Worm (Caenorhabditis elegans) whole organism, late embryonic: ENCODE results near the gene F20A1.2.

ENCODE experiments used
- C08G9.2 ChIP-seq: sonication (generic microtip); optimal IDR thresholded peaks from 2 replicates; lab custom pipeline; 2016; ENCODE audit warnings: mild to moderate bottlenecking, missing genetic modification characterization, moderate library complexity, missing compliant biosample characterization
- C38D4.7 ChIP-seq: fragments of 200-800 bp; sonication (Bioruptor generic); optimal IDR thresholded peaks from 2 replicates; lab custom pipeline; 2018; ENCODE audit warnings: mild to moderate bottlenecking, missing genetic modification characterization, moderate library complexity, missing compliant biosample characterization
- T23F11.4 ChIP-seq: fragments of 200-800 bp; sonication (Bioruptor generic); optimal IDR thresholded peaks from 2 replicates; lab custom pipeline; 2018; ENCODE audit warnings: mild to moderate bottlenecking, missing genetic modification characterization, missing compliant biosample characterization
- Y22D7AL.16 ChIP-seq: sonication (generic microtip); optimal IDR thresholded peaks from 2 replicates; lab custom pipeline; 2016; ENCODE audit warnings: missing genetic modification characterization, missing compliant biosample characterization
- ama-1 ChIP-seq: fragments of 150-350 bp; optimal IDR thresholded peaks from 2 replicates; lab custom pipeline; 2014
- ceh-14 ChIP-seq: sonication (generic microtip); optimal IDR thresholded peaks from 2 replicates; lab custom pipeline; 2016; ENCODE audit warnings: missing genotype, missing genetic modification characterization, missing compliant biosample characterization
- ceh-31 ChIP-seq: sonication (generic microtip); optimal IDR thresholded peaks from 2 replicates; lab custom pipeline; 2016; ENCODE audit warnings: missing genetic modification characterization, missing compliant biosample characterization
- ceh-45 ChIP-seq: fragments of 200-800 bp; sonication (Bioruptor generic); IDR thresholded peaks from 2 replicates; pipeline ENCODE4 v1.3.6; 2022; ENCODE audit warnings: missing genetic modification reagents, missing genetic modification characterization, missing compliant biosample characterization
- ceh-6 ChIP-seq: fragments of 200-800 bp; sonication (Bioruptor generic); optimal IDR thresholded peaks from 2 replicates; lab custom pipeline; 2018; ENCODE audit warnings: mild to moderate bottlenecking, missing genetic modification characterization, missing compliant biosample characterization
- dmd-4 ChIP-seq: sonication (generic microtip); optimal IDR thresholded peaks from 2 replicates; lab custom pipeline; 2016; ENCODE audit warnings: borderline replicate concordance, missing genetic modification characterization, missing compliant biosample characterization
- dve-1 ChIP-seq: sonication (generic microtip); optimal IDR thresholded peaks from 2 replicates; lab custom pipeline; 2017; ENCODE audit warnings: antibody characterized with exemption, mild to moderate bottlenecking, missing genetic modification characterization, missing compliant biosample characterization
- elt-4 ChIP-seq: sonication (generic microtip); optimal IDR thresholded peaks from 2 replicates; lab custom pipeline; 2016; ENCODE audit warnings: missing genetic modification characterization, missing compliant biosample characterization
- ets-4 ChIP-seq: sonication (generic microtip); optimal IDR thresholded peaks from 2 replicates; lab custom pipeline; 2016; ENCODE audit warnings: missing genetic modification characterization, missing compliant biosample characterization
- eyg-1 ChIP-seq: sonication (generic microtip); optimal IDR thresholded peaks from 2 replicates; lab custom pipeline; 2016; ENCODE audit warnings: missing genotype, missing genetic modification characterization, missing compliant biosample characterization
- fax-1 ChIP-seq: sonication (generic microtip); optimal IDR thresholded peaks from 2 replicates; lab custom pipeline; 2016; ENCODE audit warnings: missing genotype, missing genetic modification characterization, missing compliant biosample characterization
- gmeb-2 ChIP-seq: sonication (generic microtip); optimal IDR thresholded peaks from 2 replicates; lab custom pipeline; 2016; ENCODE audit warnings: missing genetic modification characterization, inconsistent platforms, missing compliant biosample characterization
- hlh-13 ChIP-seq: fragments of 200-800 bp; sonication (Bioruptor generic); optimal IDR thresholded peaks from 2 replicates; lab custom pipeline; 2018; ENCODE audit warnings: mild to moderate bottlenecking, missing genetic modification characterization, missing compliant biosample characterization
- hlh-30 ChIP-seq: sonication (generic microtip); optimal IDR thresholded peaks from 2 replicates; lab custom pipeline; 2017; ENCODE audit warnings: antibody characterized with exemption, missing genetic modification characterization, missing compliant biosample characterization; ENCODE audit not compliant: insufficient read depth
- lim-6 ChIP-seq: sonication (generic microtip); optimal IDR thresholded peaks from 2 replicates; lab custom pipeline; 2016; ENCODE audit warnings: missing genetic modification characterization, missing compliant biosample characterization
- madf-2 ChIP-seq: sonication (generic microtip); optimal IDR thresholded peaks from 2 replicates; lab custom pipeline; 2017; ENCODE audit warnings: missing genetic modification characterization, missing compliant biosample characterization
- mec-3 ChIP-seq: sonication (generic microtip); optimal IDR thresholded peaks from 2 replicates; lab custom pipeline; 2016; ENCODE audit warnings: borderline replicate concordance, missing genetic modification characterization, missing compliant biosample characterization
- nfya-1 ChIP-seq: sonication (generic microtip); optimal IDR thresholded peaks from 2 replicates; lab custom pipeline; 2017; ENCODE audit warnings: missing genetic modification characterization, mild to moderate bottlenecking, missing compliant biosample characterization, antibody characterized with exemption, moderate library complexity
- nhr-232 ChIP-seq: sonication (generic microtip); optimal IDR thresholded peaks from 2 replicates; lab custom pipeline; 2016; ENCODE audit warnings: missing genetic modification characterization, missing compliant biosample characterization
- npax-4 ChIP-seq: sonication (generic microtip); optimal IDR thresholded peaks from 2 replicates; lab custom pipeline; 2016; ENCODE audit warnings: missing genetic modification characterization, missing compliant biosample characterization
- odd-2 ChIP-seq: sonication (generic microtip); optimal IDR thresholded peaks from 2 replicates; lab custom pipeline; 2017; ENCODE audit warnings: antibody characterized with exemption, mild to moderate bottlenecking, missing genetic modification characterization, missing compliant biosample characterization
- pat-9 ChIP-seq: fragments of 200-800 bp; sonication (Bioruptor generic); optimal IDR thresholded peaks from 2 replicates; lab custom pipeline; 2018; ENCODE audit warnings: mild to moderate bottlenecking, missing genetic modification characterization, moderate library complexity, missing compliant biosample characterization
- pha-2 ChIP-seq: sonication (generic microtip); optimal IDR thresholded peaks from 2 replicates; lab custom pipeline; 2017; ENCODE audit warnings: mild to moderate bottlenecking, missing genetic modification characterization, missing compliant biosample characterization
- pha-4 ChIP-seq: fragments of 150-350 bp; optimal IDR thresholded peaks from 2 replicates; lab custom pipeline; 2018; ENCODE audit warnings: missing biosample characterization, missing genetic modification reagents, missing genetic modification characterization
- pros-1 ChIP-seq: fragments of 150-350 bp; optimal IDR thresholded peaks from 2 replicates; lab custom pipeline; 2014; ENCODE audit warnings: missing biosample characterization, missing genetic modification reagents, missing genetic modification characterization
- ref-2 ChIP-seq: sonication (generic microtip); optimal IDR thresholded peaks from 2 replicates; lab custom pipeline; 2016; ENCODE audit warnings: missing genetic modification characterization, missing compliant biosample characterization
- rnt-1 ChIP-seq: sonication (generic microtip); optimal IDR thresholded peaks from 2 replicates; lab custom pipeline; 2016; ENCODE audit warnings: missing genetic modification characterization, missing compliant biosample characterization
- sox-2 ChIP-seq: fragments of 200-800 bp; sonication (Bioruptor generic); IDR thresholded peaks from 2 replicates; pipeline ENCODE4 v1.3.6; 2022; ENCODE audit warnings: missing genetic modification reagents, missing genetic modification characterization, missing compliant biosample characterization
- sox-4 ChIP-seq: sonication (generic microtip); optimal IDR thresholded peaks from 2 replicates; lab custom pipeline; 2017; ENCODE audit warnings: mild to moderate bottlenecking, missing genetic modification characterization, inconsistent platforms, missing compliant biosample characterization
- syd-9 ChIP-seq: sonication (generic microtip); optimal IDR thresholded peaks from 2 replicates; lab custom pipeline; 2016; ENCODE audit warnings: mild to moderate bottlenecking, missing genetic modification characterization, moderate library complexity, missing compliant biosample characterization
- tbx-2 ChIP-seq: sonication (generic microtip); optimal IDR thresholded peaks from 2 replicates; lab custom pipeline; 2016; ENCODE audit warnings: missing genetic modification characterization, missing compliant biosample characterization
- tbx-7 ChIP-seq: sonication (generic microtip); optimal IDR thresholded peaks from 2 replicates; lab custom pipeline; 2016; ENCODE audit warnings: missing genotype, missing genetic modification characterization, missing compliant biosample characterization
- unc-86 ChIP-seq: sonication (generic microtip); optimal IDR thresholded peaks from 2 replicates; lab custom pipeline; 2016; ENCODE audit warnings: missing genetic modification characterization, missing compliant biosample characterization
- zip-5 ChIP-seq: sonication (generic microtip); optimal IDR thresholded peaks from 2 replicates; lab custom pipeline; 2016; ENCODE audit warnings: missing genetic modification characterization, missing compliant biosample characterization

F20A1.2 gene

DNA sequence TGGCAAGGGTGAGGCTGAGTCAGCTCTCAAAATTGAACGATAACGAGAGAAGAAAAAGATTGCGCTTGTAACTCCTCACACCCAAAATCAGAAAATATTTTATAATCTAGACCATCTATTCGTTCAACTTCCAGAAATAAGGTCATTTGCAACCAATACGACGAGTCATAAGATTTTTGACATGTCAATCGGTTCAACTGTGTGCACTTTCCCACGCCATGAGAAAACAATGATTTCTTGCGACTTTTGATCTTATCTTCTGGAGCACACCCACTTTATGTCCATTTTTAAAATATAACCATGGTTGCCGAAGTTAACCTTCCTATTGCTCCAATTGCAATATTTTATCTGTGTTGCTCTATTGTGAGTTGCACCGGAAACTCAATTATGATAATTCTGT lies 29.0 kb upstream of the F20A1.2 start, which contains the start of gene srsx-32:
srsx-32 (plus strand) TSS at position 301 of the 400 bp plus-strand sequence.
- TF ChIP-seq unc-86 (no peak), sox-2 (GFP tag; lab: Robert Waterston, UW) (no peak), zip-5 (tag; lab: Kevin White, UChicago) (no peak), Y22D7AL.16 (tag; lab: Kevin White, UChicago) (no peak), pha-4 (no peak), ets-4 (tag; lab: Kevin White, UChicago) (no peak), ama-1 (lab: Kevin White, UChicago) (no peak), npax-4 (tag; lab: Kevin White, UChicago) (no peak), ceh-31 (tag; lab: Kevin White, UChicago) (no peak), rnt-1 (tag; lab: Kevin White, UChicago) (no peak), dmd-4 (tag; lab: Kevin White, UChicago) (no peak), gmeb-2 (tag; lab: Kevin White, UChicago) (no peak), nfya-1 (tag; lab: Kevin White, UChicago) (no peak), mec-3 (tag; lab: Kevin White, UChicago) (no peak), odd-2 (tag; lab: Kevin White, UChicago) (no peak), lim-6 (tag; lab: Kevin White, UChicago) (no peak), sox-4 (tag; lab: Kevin White, UChicago) (no peak)

DNA sequence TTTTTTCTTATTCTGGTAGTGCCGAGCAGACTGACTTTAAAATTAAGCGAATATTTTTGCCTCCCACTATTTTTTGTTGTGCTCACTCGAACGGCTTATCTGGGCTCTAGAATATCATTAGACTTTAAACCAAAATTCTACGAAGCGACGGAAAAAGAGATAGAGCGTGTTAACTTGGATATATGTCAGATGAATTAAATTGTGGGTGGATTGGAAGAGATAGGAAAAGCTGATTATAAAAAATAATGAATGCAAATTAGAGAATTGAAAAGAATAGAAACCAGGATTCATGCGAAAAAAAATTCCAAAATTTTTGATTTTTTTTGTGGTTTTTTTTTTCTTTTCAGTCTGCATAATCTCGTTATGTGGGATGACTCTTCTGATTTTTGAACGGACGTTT lies 24.3 kb upstream of the F20A1.2 start, which contains the start of gene F20A1.4:
F20A1.4 (minus strand) TSS at position 101 of the 400 bp plus-strand sequence.
- TF ChIP-seq zip-5 (tag; lab: Kevin White, UChicago) (no peak), npax-4 (tag; lab: Kevin White, UChicago) (no peak), elt-4 (tag; lab: Kevin White, UChicago) (no peak), ceh-45 (GFP tag; lab: Robert Waterston, UW) (no peak), ref-2 (tag; lab: Kevin White, UChicago) (no peak), tbx-2 (tag; lab: Kevin White, UChicago) (no peak), dve-1 (no peak), pha-2 (tag; lab: Kevin White, UChicago) (no peak), pros-1 (tag; lab: Kevin White, UChicago) (no peak), ceh-6 (GFP tag; lab: Kevin White, UChicago) (no peak), ceh-14 (no peak), syd-9 (tag; lab: Kevin White, UChicago) (no peak), tbx-7 (tag; lab: Kevin White, UChicago) (no peak), unc-86 (no peak), nhr-232 (tag; lab: Kevin White, UChicago) (no peak), madf-2 (tag; lab: Kevin White, UChicago) (no peak), eyg-1 (tag; lab: Kevin White, UChicago) (no peak)

DNA sequence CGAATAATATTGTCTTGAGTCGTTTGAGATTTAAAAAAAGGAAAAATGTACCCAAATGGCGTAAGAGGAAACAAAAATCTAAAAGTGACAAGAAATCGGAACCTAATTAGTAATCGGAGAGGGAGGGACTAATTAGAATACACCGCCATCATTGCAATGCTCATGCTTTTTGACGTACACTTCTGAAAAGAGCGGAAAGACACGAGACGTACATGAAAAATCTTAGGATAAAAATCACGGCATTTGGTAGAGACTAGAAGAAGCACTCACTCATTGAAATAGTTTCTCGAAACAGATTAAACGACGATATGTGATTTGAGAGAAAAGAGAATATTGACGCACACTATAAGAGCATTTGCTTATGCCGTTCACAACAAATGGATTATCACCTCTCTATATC lies 23.1 kb upstream of the F20A1.2 start:
- TF ChIP-seq C08G9.2 (no peak), C38D4.7 (GFP tag; lab: Kevin White, UChicago) (no peak), ceh-14 (no peak), odd-2 (tag; lab: Kevin White, UChicago) (no peak), pros-1 (tag; lab: Kevin White, UChicago) (no peak)

DNA sequence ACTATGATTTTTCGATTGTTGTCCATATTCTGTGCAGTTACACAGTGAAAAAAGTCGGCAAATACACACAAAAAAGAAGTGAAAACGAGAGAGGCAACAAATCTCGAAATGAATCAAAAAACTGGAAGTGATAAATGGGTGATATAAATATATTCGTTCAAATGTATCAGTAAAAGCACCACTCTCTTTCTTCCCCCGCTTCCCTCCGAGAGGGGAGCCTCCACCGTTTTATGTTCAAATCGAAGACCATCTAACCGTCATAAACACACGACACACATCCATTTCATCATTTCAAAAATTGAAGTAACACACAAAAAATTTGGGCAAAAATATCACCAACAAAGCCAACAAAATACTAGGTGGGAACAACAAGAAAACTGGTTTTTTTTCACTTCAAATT lies 19.1 kb upstream of the F20A1.2 start, which contains the start of gene F20A1.6:
F20A1.6 (minus strand) TSS at position 101 of the 400 bp plus-strand sequence.
- TF ChIP-seq dve-1 (no peak), hlh-30 (tag; lab: Kevin White, UChicago) (no peak), sox-4 (tag; lab: Kevin White, UChicago) (no peak), T23F11.4 (GFP tag; lab: Kevin White, UChicago) (no peak), hlh-13 (GFP tag; lab: Kevin White, UChicago) (no peak), syd-9 (tag; lab: Kevin White, UChicago) (no peak), pat-9 (tag; lab: Kevin White, UChicago) (no peak), fax-1 (tag; lab: Kevin White, UChicago) (no peak), pha-2 (tag; lab: Kevin White, UChicago) (no peak)
